Worm (Caenorhabditis elegans): ENCODE data around the gene gspd-1.

gspd-1 gene

ce11 chrIV:11314885-11315284 lies 2.3 kb upstream of the gspd-1 start, which contains the start of the genes B0035.3, B0035.22 and pfd-4 (continued):
- TF ChIP-seq mdl-1 (tag; optimal IDR thresholded peaks at IDR 0.05) (no peak), mxl-3 (GFP tag; optimal IDR thresholded peaks at IDR 0.05) (no peak), nhr-6 (tag; optimal IDR thresholded peaks at IDR 0.05) (no peak), set-16 (GFP tag; IDR thresholded peaks at IDR 0.05) (no peak), daf-16 (GFP tag; optimal IDR thresholded peaks at IDR 0.05) (no peak), daf-16 (tag; optimal IDR thresholded peaks at IDR 0.05) (peak; percentile 62), lin-13 (GFP tag; optimal IDR thresholded peaks at IDR 0.05) (no peak), hlh-30 (tag; optimal IDR thresholded peaks at IDR 0.05; ENCODE audit: insufficient read depth) (peak; percentile 32), madf-9 (GFP tag; conservative IDR thresholded peaks at IDR 0.05) (no peak), lin-15B (tag; optimal IDR thresholded peaks at IDR 0.05) (no peak), nhr-42 (GFP tag; IDR thresholded peaks at IDR 0.05) (no peak), ZK546.5 (tag; optimal IDR thresholded peaks at IDR 0.05) (no peak), Y48G9A.11 (GFP tag; IDR thresholded peaks at IDR 0.05) (no peak), dpl-1 (GFP tag; optimal IDR thresholded peaks at IDR 0.05) (peak; percentile 59), zag-1 (tag; optimal IDR thresholded peaks at IDR 0.05) (no peak), sdz-12 (GFP tag; optimal IDR thresholded peaks at IDR 0.05) (no peak), zip-11 (GFP tag; IDR thresholded peaks at IDR 0.05) (no peak), dmd-9 (GFP tag; IDR thresholded peaks at IDR 0.05) (no peak), saeg-2 (GFP tag; IDR thresholded peaks at IDR 0.05) (no peak), nhr-11 (tag; optimal IDR thresholded peaks at IDR 0.05) (no peak), lin-29 (GFP tag; IDR thresholded peaks at IDR 0.05) (no peak), egl-27 (tag; optimal IDR thresholded peaks at IDR 0.05) (no peak), rbr-2 (tag; optimal IDR thresholded peaks at IDR 0.05) (peak; percentile 29), Y75B8A.6 (GFP tag; IDR thresholded peaks at IDR 0.05) (no peak), unc-39 (tag; optimal IDR thresholded peaks at IDR 0.05) (no peak), nhr-77 (tag; optimal IDR thresholded peaks at IDR 0.05) (no peak), ama-1 (optimal IDR thresholded peaks at IDR 0.05) (no peak), spr-3 (GFP tag; optimal IDR thresholded peaks at IDR 0.05) (no peak), attf-4 (tag; optimal IDR thresholded peaks at IDR 0.05) (no peak), mes-2 (tag; optimal IDR thresholded peaks at IDR 0.05; ENCODE audit: poor library complexity, severe bottlenecking) (peak; percentile 97), lir-3 (tag; optimal IDR thresholded peaks at IDR 0.05) (no peak), aha-1 (tag) (no peak), T26A8.4 (GFP tag; IDR thresholded peaks at IDR 0.05) (no peak), daf-8 (GFP tag; IDR thresholded peaks at IDR 0.05) (no peak), lin-38 (GFP tag; IDR thresholded peaks at IDR 0.05) (peak; percentile 43)

DNA sequence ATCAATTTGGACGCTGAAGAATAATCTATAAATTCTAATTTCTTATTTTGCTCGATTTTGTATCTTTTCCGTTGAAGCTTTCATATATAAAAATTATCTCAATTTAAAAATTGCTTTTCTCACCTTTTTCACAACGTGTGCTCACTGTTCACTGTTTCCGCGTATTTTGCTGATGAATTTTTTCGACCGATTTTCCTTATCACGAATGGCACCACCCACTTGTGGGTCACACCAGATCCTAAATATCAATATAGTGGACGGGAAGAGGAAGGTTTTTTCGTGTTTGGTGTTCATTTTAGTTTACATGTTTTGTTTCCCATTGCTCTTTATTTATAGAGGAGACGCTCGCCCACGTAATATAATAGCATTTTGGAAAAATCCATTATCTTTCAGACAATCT lies 1.5 kb upstream of the gspd-1 start:
- TF ChIP-seq dmd-9 (GFP tag; IDR thresholded peaks at IDR 0.05): no peak
- no peak for TF ChIP-seq ceh-28 (tag; optimal IDR thresholded peaks at IDR 0.05)
- TF ChIP-seq egl-27 (tag; optimal IDR thresholded peaks at IDR 0.05): no peak
- no peak for TF ChIP-seq ama-1 (optimal IDR thresholded peaks at IDR 0.05)
- TF ChIP-seq mep-1 (tag; optimal IDR thresholded peaks at IDR 0.05): no peak
- no peak for TF ChIP-seq egl-43 (GFP tag; IDR thresholded peaks at IDR 0.05)
- TF ChIP-seq lin-39 (tag; optimal IDR thresholded peaks at IDR 0.05): no peak
- TF ChIP-seq nhr-11 (tag; optimal IDR thresholded peaks at IDR 0.05): no peak
- no peak for TF ChIP-seq nhr-102 (tag; optimal IDR thresholded peaks at IDR 0.05)
- TF ChIP-seq jun-1 (tag; optimal IDR thresholded peaks at IDR 0.05): no peak
- no peak for TF ChIP-seq zfp-3 (GFP tag; conservative IDR thresholded peaks at IDR 0.05)
- no peak for TF ChIP-seq zip-2 (tag; optimal IDR thresholded peaks at IDR 0.05)
- TF ChIP-seq mdl-1 (tag; optimal IDR thresholded peaks at IDR 0.05): no peak
- TF ChIP-seq R02D3.7 (tag; optimal IDR thresholded peaks at IDR 0.05): no peak
- no peak for TF ChIP-seq set-16 (GFP tag; IDR thresholded peaks at IDR 0.05)
- TF ChIP-seq hlh-11 (tag; optimal IDR thresholded peaks at IDR 0.05): no peak
- TF ChIP-seq Y48G9A.11 (GFP tag; IDR thresholded peaks at IDR 0.05): no peak
- no peak for TF ChIP-seq cey-2 (tag; optimal IDR thresholded peaks at IDR 0.05; ENCODE audit: borderline replicate concordance, insufficient read depth)
- TF ChIP-seq daf-16 (GFP tag; optimal IDR thresholded peaks at IDR 0.05): no peak
- no peak for TF ChIP-seq daf-16 (tag; optimal IDR thresholded peaks at IDR 0.05)
- no peak for TF ChIP-seq sdz-12 (GFP tag; optimal IDR thresholded peaks at IDR 0.05)
